Worm (Caenorhabditis elegans) whole organism, L4/young adult: ENCODE data around the gene F22E5.1.
"Not testable (repeated sequence)": the region's sequence is repeated elsewhere in the genome, so short reads cannot be mapped to it uniquely, and the experiment has no call there.

Experiments
- W03F9.2 ChIP-seq: fragments of 150-350 bp; optimal IDR thresholded peaks from 2 replicates; lab custom pipeline; 2014; ENCODE audit warnings: missing biosample characterization, missing genetic modification characterization
- dao-5 ChIP-seq: sonication (generic microtip); optimal IDR thresholded peaks from 2 replicates; lab custom pipeline; 2016; ENCODE audit warnings: missing genotype, missing genetic modification characterization, moderate library complexity, missing compliant biosample characterization
- him-1 ChIP-seq: sonication (generic microtip); optimal IDR thresholded peaks from 2 replicates; lab custom pipeline; 2016; ENCODE audit warnings: missing genotype, missing genetic modification reagents, missing genetic modification characterization, missing compliant biosample characterization

DNA sequence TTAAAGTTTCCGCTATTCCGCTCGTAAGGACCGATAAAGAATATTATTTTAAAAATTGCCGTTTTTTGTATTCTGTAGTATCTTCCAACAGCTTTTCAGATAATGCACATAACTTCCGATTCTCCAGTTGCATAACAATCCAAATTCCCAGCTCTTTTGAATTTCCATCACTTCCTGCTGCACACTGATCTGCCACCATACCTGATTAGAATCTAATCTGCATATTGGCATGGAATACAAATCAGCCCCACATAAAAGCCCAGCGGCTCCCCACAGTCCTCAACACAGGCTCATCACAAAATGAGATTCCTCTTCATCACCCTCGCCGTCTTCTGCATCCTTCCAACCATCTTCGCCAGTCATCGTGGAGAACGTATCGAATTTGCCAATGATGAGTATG, 15.0 kb downstream of the F22E5.1 start, which contains the start of gene nspf-2:
- TF ChIP-seq W03F9.2 (tag; lab: Kevin White, UChicago); him-1 (tag; lab: Kevin White, UChicago); dao-5: not testable (repeated sequence)
